Fruit fly (Drosophila melanogaster) whole organism, embryonic: Measurements from ENCODE around the gene SecCl.

ENCODE experiments used
- Ada2b ChIP-seq: fragments of 200-800 bp; sonication (Bioruptor generic); IDR thresholded peaks from 2 replicates; pipeline ENCODE4 v1.3.6; 2022; ENCODE audit warnings: missing biosample characterization, missing genetic modification characterization
- Blimp-1 ChIP-seq: fragments of 200-800 bp; sonication (Bioruptor generic); optimal IDR thresholded peaks from 3 replicates; lab custom pipeline; 2018; ENCODE audit warnings: missing biosample characterization, missing genetic modification characterization, mild to moderate bottlenecking, moderate library complexity, missing genetic modification reagents
- CG10267 ChIP-seq: fragments of 200-800 bp; sonication (Bioruptor generic); optimal IDR thresholded peaks from 2 replicates; lab custom pipeline; 2018; ENCODE audit warnings: missing biosample characterization, mild to moderate bottlenecking, missing genetic modification characterization, moderate library complexity
- CG10979 ChIP-seq: fragments of 200-800 bp; sonication (Bioruptor generic); optimal IDR thresholded peaks from 2 replicates; lab custom pipeline; 2018; ENCODE audit warnings: missing biosample characterization, mild to moderate bottlenecking, missing genetic modification characterization, moderate library complexity
- CG1233 ChIP-seq: fragments of 200-800 bp; sonication (Bioruptor generic); optimal IDR thresholded peaks from 4 replicates; lab custom pipeline; 2018; ENCODE audit warnings: missing biosample characterization, mild to moderate bottlenecking, missing genetic modification characterization
- CG13624 ChIP-seq: fragments of 200-800 bp; sonication (Bioruptor generic); optimal IDR thresholded peaks from 2 replicates; lab custom pipeline; 2016; ENCODE audit warnings: missing biosample characterization, missing genetic modification characterization
- CG14014 ChIP-seq: fragments of 200-800 bp; sonication (Bioruptor generic); IDR thresholded peaks from 2 replicates; pipeline ENCODE4 v1.3.6; 2022; ENCODE audit warnings: missing biosample characterization, missing genetic modification characterization
- CG14050 ChIP-seq: fragments of 200-800 bp; sonication (Bioruptor generic); IDR thresholded peaks from 3 replicates; pipeline ENCODE4 v1.3.6; 2022; ENCODE audit warnings: missing biosample characterization, missing genetic modification characterization
- CG14441 ChIP-seq: fragments of 200-800 bp; sonication (Bioruptor generic); IDR thresholded peaks from 2 replicates; pipeline ENCODE4 v1.3.6; 2022; ENCODE audit warnings: missing biosample characterization, missing genetic modification characterization
- CG17829 ChIP-seq: fragments of 200-800 bp; optimal IDR thresholded peaks from 2 replicates; lab custom pipeline; 2019; ENCODE audit warnings: missing biosample characterization, mild to moderate bottlenecking, missing genetic modification characterization, moderate library complexity
- CG18262 ChIP-seq: fragments of 200-800 bp; optimal IDR thresholded peaks from 3 replicates; lab custom pipeline; 2019; ENCODE audit warnings: missing biosample characterization, mild to moderate bottlenecking, missing genetic modification characterization, moderate library complexity
- CG18764 ChIP-seq: fragments of 200-800 bp; sonication (Bioruptor generic); optimal IDR thresholded peaks from 3 replicates; lab custom pipeline; 2016; ENCODE audit warnings: missing biosample characterization, missing genetic modification characterization
- CG3163 ChIP-seq: fragments of 200-800 bp; sonication (Bioruptor generic); optimal IDR thresholded peaks from 3 replicates; lab custom pipeline; 2016; ENCODE audit warnings: missing biosample characterization, missing genetic modification characterization
- CG43689 ChIP-seq: fragments of 200-800 bp; sonication (Bioruptor generic); IDR thresholded peaks from 2 replicates; pipeline ENCODE4 v1.3.6; 2022; ENCODE audit warnings: missing biosample characterization, missing genetic modification characterization
- CG4404 ChIP-seq: fragments of 200-800 bp; sonication (Bioruptor generic); IDR thresholded peaks from 2 replicates; pipeline ENCODE4 v1.3.6; 2022; ENCODE audit warnings: missing biosample characterization, missing genetic modification characterization
- CG7271 ChIP-seq: fragments of 200-800 bp; sonication (Bioruptor generic); optimal IDR thresholded peaks from 2 replicates; lab custom pipeline; 2018; ENCODE audit warnings: missing biosample characterization, mild to moderate bottlenecking, missing genetic modification characterization, moderate library complexity
- CG7963 ChIP-seq: fragments of 200-800 bp; sonication (Bioruptor generic); IDR thresholded peaks from 3 replicates; pipeline ENCODE4 v1.3.6; 2022; ENCODE audit warnings: missing biosample characterization, missing genetic modification characterization; ENCODE audit not compliant: partially characterized antibody
- CG8290 ChIP-seq, 3 experiments: fragments of 200-800 bp; sonication (Bioruptor generic); optimal IDR thresholded peaks; 2 replicates each; lab custom pipeline; 2016 to 2019; ENCODE audit warnings: missing biosample characterization in 3 of 3, missing genetic modification characterization in 3 of 3, mild to moderate bottlenecking in 2 of 3, moderate library complexity in 1 of 3
- CG9817 ChIP-seq: fragments of 200-800 bp; sonication (Bioruptor generic); optimal IDR thresholded peaks from 2 replicates; lab custom pipeline; 2018; ENCODE audit warnings: missing biosample characterization, mild to moderate bottlenecking, missing genetic modification characterization, moderate library complexity
- CG9876 ChIP-seq: fragments of 200-800 bp; sonication (Bioruptor generic); optimal IDR thresholded peaks from 2 replicates; lab custom pipeline; 2016; ENCODE audit warnings: missing biosample characterization, missing genetic modification characterization
- Chrac-16 ChIP-seq: fragments of 200-800 bp; sonication (Bioruptor generic); optimal IDR thresholded peaks from 3 replicates; lab custom pipeline; 2016; ENCODE audit warnings: missing biosample characterization, missing genetic modification characterization
- CoRest ChIP-seq: fragments of 200-800 bp; sonication (Bioruptor generic); optimal IDR thresholded peaks from 3 replicates; lab custom pipeline; 2018; ENCODE audit warnings: missing biosample characterization, mild to moderate bottlenecking, missing genetic modification characterization, moderate library complexity
- D ChIP-seq, 2 experiments: fragments of 200-800 bp in 1 of 2; fragments of >200 bp in 1 of 2; sonication (Bioruptor generic) in 1 of 2; optimal IDR thresholded peaks; 2 replicates in 1 of 2; 3 replicates in 1 of 2; lab custom pipeline; 2017; ENCODE audit warnings: mild to moderate bottlenecking in 1 of 2, missing biosample characterization in 1 of 2, missing genetic modification characterization in 1 of 2, missing genetic modification reagents in 1 of 2
- Eip74EF ChIP-seq, 2 experiments: fragments of 200-800 bp in 1 of 2; fragments of >200 bp in 1 of 2; sonication (Bioruptor generic) in 1 of 2; optimal IDR thresholded peaks; 2 replicates each; lab custom pipeline; 2017 to 2019; ENCODE audit warnings: missing biosample characterization in 2 of 2, missing genetic modification characterization in 2 of 2, mild to moderate bottlenecking in 1 of 2, moderate library complexity in 1 of 2
- Ets65A ChIP-seq: fragments of 200-800 bp; sonication (Bioruptor generic); peaks from one replicate; lab custom pipeline; 2016; ENCODE audit warnings: missing biosample characterization, missing genetic modification characterization
- Fer1 ChIP-seq: fragments of 200-800 bp; sonication (Bioruptor generic); optimal IDR thresholded peaks from 2 replicates; lab custom pipeline; 2017; ENCODE audit warnings: missing biosample characterization, mild to moderate bottlenecking, missing genetic modification characterization
- Hmx ChIP-seq: fragments of 200-800 bp; sonication (Bioruptor generic); optimal IDR thresholded peaks from 2 replicates; lab custom pipeline; 2016; ENCODE audit warnings: missing biosample characterization, missing genetic modification characterization
- Hr51 ChIP-seq, 2 experiments: fragments of 200-800 bp; sonication (Bioruptor generic); optimal IDR thresholded peaks; 2 replicates in 1 of 2; 3 replicates in 1 of 2; lab custom pipeline; 2016 to 2018; ENCODE audit warnings: missing biosample characterization in 2 of 2, missing genetic modification characterization in 2 of 2, mild to moderate bottlenecking in 1 of 2, moderate library complexity in 1 of 2
- Hsf ChIP-seq: fragments of 200-800 bp; sonication (Bioruptor generic); optimal IDR thresholded peaks from 3 replicates; lab custom pipeline; 2016; ENCODE audit warnings: missing biosample characterization, missing genetic modification characterization
- Oaz ChIP-seq: fragments of 200-800 bp; sonication (Bioruptor generic); IDR thresholded peaks from 2 replicates; pipeline ENCODE4 v1.3.6; 2022; ENCODE audit warnings: missing biosample characterization, missing genetic modification characterization
- Oli ChIP-seq: fragments of 200-800 bp; sonication (Bioruptor generic); optimal IDR thresholded peaks from 2 replicates; lab custom pipeline; 2018; ENCODE audit warnings: missing biosample characterization, mild to moderate bottlenecking, missing genetic modification characterization, moderate library complexity
- PHDP ChIP-seq: fragments of 200-800 bp; sonication (Bioruptor generic); optimal IDR thresholded peaks from 3 replicates; lab custom pipeline; 2018; ENCODE audit warnings: missing biosample characterization, mild to moderate bottlenecking, missing genetic modification characterization, moderate library complexity
- Ptx1 ChIP-seq: fragments of 200-800 bp; sonication (Bioruptor generic); IDR thresholded peaks from 2 replicates; pipeline ENCODE4 v1.3.6; 2022; ENCODE audit warnings: missing biosample characterization, missing genetic modification characterization
- Sin3A ChIP-seq: fragments of >200 bp; optimal IDR thresholded peaks from 2 replicates; lab custom pipeline; 2018
- Sox100B ChIP-seq: fragments of 200-800 bp; sonication (Bioruptor generic); optimal IDR thresholded peaks from 3 replicates; lab custom pipeline; 2018; ENCODE audit warnings: missing biosample characterization, mild to moderate bottlenecking, missing genetic modification characterization
- az2 ChIP-seq: fragments of 200-800 bp; sonication (Bioruptor generic); optimal IDR thresholded peaks from 3 replicates; lab custom pipeline; 2016; ENCODE audit warnings: missing biosample characterization, missing genetic modification characterization
- chn ChIP-seq: fragments of 200-800 bp; sonication (Bioruptor generic); optimal IDR thresholded peaks from 2 replicates; lab custom pipeline; 2016; ENCODE audit warnings: missing biosample characterization, missing genetic modification characterization
- eve ChIP-seq, 2 experiments: fragments of >200 bp; optimal IDR thresholded peaks; 2 replicates each; lab custom pipeline; 2017; ENCODE audit warnings: missing biosample characterization in 2 of 2, missing genetic modification characterization in 2 of 2
- gem ChIP-seq: fragments of 200-800 bp; sonication (Bioruptor generic); optimal IDR thresholded peaks from 2 replicates; lab custom pipeline; 2019; ENCODE audit warnings: missing biosample characterization, mild to moderate bottlenecking, missing genetic modification characterization, moderate library complexity
- gsb ChIP-seq: fragments of 200-800 bp; sonication (Bioruptor generic); IDR thresholded peaks from 2 replicates; pipeline ENCODE4 v1.3.6; 2022; ENCODE audit warnings: missing biosample characterization, missing genetic modification characterization
- gt ChIP-seq: fragments of 200-800 bp; sonication (Bioruptor generic); IDR thresholded peaks from 2 replicates; pipeline ENCODE4 v1.3.6; 2022; ENCODE audit warnings: missing biosample characterization, missing genetic modification characterization
- h ChIP-seq: fragments of >200 bp; optimal IDR thresholded peaks from 2 replicates; lab custom pipeline; 2017
- oc ChIP-seq: fragments of 200-800 bp; sonication (Bioruptor generic); optimal IDR thresholded peaks from 2 replicates; lab custom pipeline; 2018; ENCODE audit warnings: missing biosample characterization, mild to moderate bottlenecking, missing genetic modification characterization, moderate library complexity
- ranshi ChIP-seq: fragments of 200-800 bp; sonication (Bioruptor generic); IDR thresholded peaks from 2 replicates; pipeline ENCODE4 v1.3.6; 2022; ENCODE audit warnings: missing biosample characterization, missing genetic modification characterization
- salm ChIP-seq: fragments of 200-800 bp; sonication (Bioruptor generic); optimal IDR thresholded peaks from 2 replicates; lab custom pipeline; 2018; ENCODE audit warnings: missing biosample characterization, mild to moderate bottlenecking, missing genetic modification characterization
- sr ChIP-seq: fragments of 200-800 bp; sonication (Bioruptor generic); IDR thresholded peaks from 3 replicates; pipeline ENCODE4 v1.3.6; 2022; ENCODE audit warnings: missing biosample characterization, missing genetic modification characterization
- tap ChIP-seq: fragments of 200-800 bp; optimal IDR thresholded peaks from 3 replicates; lab custom pipeline; 2019; ENCODE audit warnings: missing biosample characterization, mild to moderate bottlenecking, missing genetic modification characterization, moderate library complexity
- tin ChIP-seq: fragments of 200-800 bp; sonication (Bioruptor generic); optimal IDR thresholded peaks from 3 replicates; lab custom pipeline; 2016; ENCODE audit warnings: missing biosample characterization, missing genetic modification characterization
- tx ChIP-seq: fragments of 200-800 bp; sonication (Bioruptor generic); optimal IDR thresholded peaks from 2 replicates; lab custom pipeline; 2016; ENCODE audit warnings: missing biosample characterization, missing genetic modification characterization

The SecCl gene

dm6 chr3L:17458856-17459518 is 10.9 kb upstream of the SecCl start (continued):
- no peak for TF ChIP-seq CG1233 (GFP tag; lab: Kevin White, UChicago)
- peak; percentile 63 for TF ChIP-seq gem (tag; lab: Kevin White, UChicago)
- peak in 1 of 2 experiments; percentile 47 for TF ChIP-seq Hr51 (GFP tag; optimal IDR thresholded peaks at IDR 0.05; lab: Kevin White, UChicago)
- TF ChIP-seq gt (GFP tag; lab: Robert Waterston, UW) = no peak
- TF ChIP-seq CG4404 = 0 out of 2 replicates have a peak, but pooled peaks have one; percentile 26
- no peak for TF ChIP-seq CG13624 (GFP tag; lab: Kevin White, UChicago)
- TF ChIP-seq Hmx (GFP tag; lab: Kevin White, UChicago) = no peak
- peak; percentile 15 for TF ChIP-seq oc (tag; lab: Kevin White, UChicago)
- no peak for TF ChIP-seq chn (GFP tag; lab: Kevin White, UChicago)
- TF ChIP-seq PHDP (tag; lab: Kevin White, UChicago) = peak; percentile 29
- no peak for TF ChIP-seq Oaz
- no peak for TF ChIP-seq D (optimal IDR thresholded peaks at IDR 0.05; lab: Kevin White, UChicago)
- TF ChIP-seq D (GFP tag; optimal IDR thresholded peaks at IDR 0.05; lab: Kevin White, UChicago) = peak; percentile 32
- TF ChIP-seq eve (GFP tag; optimal IDR thresholded peaks at IDR 0.05; lab: Kevin White, UChicago) = peak in 1 of 2 experiments; percentile 48
- TF ChIP-seq salm (tag; lab: Kevin White, UChicago) = no peak
- no peak for TF ChIP-seq CG7271 (tag; lab: Kevin White, UChicago)
- TF ChIP-seq sr (GFP tag; lab: Robert Waterston, UW) = no peak
- TF ChIP-seq Eip74EF (GFP tag; optimal IDR thresholded peaks at IDR 0.05; lab: Kevin White, UChicago) = no peak
- TF ChIP-seq Ptx1 (GFP tag; lab: Robert Waterston, UW) = peak; percentile 41; the same call in 1 of the 2 replicates
- peak; percentile 3 for TF ChIP-seq tin (GFP tag; lab: Kevin White, UChicago)
- TF ChIP-seq CG10979 = peak; percentile 40
- 0 out of 2 replicates have a peak, but pooled peaks have one; percentile 35 for TF ChIP-seq CG14014 (GFP tag; lab: Robert Waterston, UW)
- no peak for TF ChIP-seq tx (GFP tag; lab: Kevin White, UChicago)
- no peak for TF ChIP-seq CG7963 (GFP tag; lab: Robert Waterston, UW)
- peak; percentile 56 for TF ChIP-seq CG18262
- peak; percentile 10 for TF ChIP-seq tap (tag; lab: Kevin White, UChicago)
- no peak for TF ChIP-seq CG3163 (GFP tag; lab: Kevin White, UChicago)
- TF ChIP-seq CG8290 (GFP tag; optimal IDR thresholded peaks at IDR 0.05; lab: Kevin White, UChicago) = no peak
- TF ChIP-seq CG8290 (tag; optimal IDR thresholded peaks at IDR 0.05; lab: Kevin White, UChicago) = no peak
- TF ChIP-seq Sin3A (lab: Kevin White, UChicago) = no peak
- no peak for TF ChIP-seq CG9876 (GFP tag; lab: Kevin White, UChicago)
- no peak for TF ChIP-seq Chrac-16
- peak; percentile 41 for TF ChIP-seq Oli
- TF ChIP-seq CG9817 = no peak
- TF ChIP-seq CG10267 = peak; percentile 27
- no peak for TF ChIP-seq gsb (GFP tag; lab: Robert Waterston, UW)
- TF ChIP-seq CG17829 (tag; lab: Kevin White, UChicago) = peak; percentile 38
- TF ChIP-seq CG43689 (GFP tag; lab: Robert Waterston, UW) = no peak
- TF ChIP-seq Ets65A (GFP tag; lab: Kevin White, UChicago) = peak; percentile 81
- TF ChIP-seq Fer1 (GFP tag; lab: Kevin White, UChicago) = peak; percentile 37
- peak; percentile 45; the same call in 1 of the 2 replicates for TF ChIP-seq CG14441 (GFP tag; lab: Robert Waterston, UW)
- TF ChIP-seq CoRest (tag; lab: Kevin White, UChicago) = peak; percentile 13
- TF ChIP-seq h (lab: Kevin White, UChicago) = no peak
- TF ChIP-seq CG14050 (GFP tag; lab: Robert Waterston, UW) = peak; percentile 49; the same call in 2 of the 3 replicates
- TF ChIP-seq Sox100B (GFP tag; lab: Kevin White, UChicago) = no peak
- TF ChIP-seq Blimp-1 (GFP tag; lab: Kevin White, UChicago) = peak; percentile 44
- no peak for TF ChIP-seq CG18764 (GFP tag; lab: Kevin White, UChicago)
- peak; percentile 9 for TF ChIP-seq Hsf (GFP tag; lab: Kevin White, UChicago)
- TF ChIP-seq ranshi (GFP tag; lab: Robert Waterston, UW) = no peak; the same call in 1 of the 2 replicates
- no peak for TF ChIP-seq Ada2b (GFP tag; lab: Robert Waterston, UW)
- TF ChIP-seq az2 (GFP tag; lab: Kevin White, UChicago) = peak; percentile 20
